Worm (Caenorhabditis elegans): ENCODE data around the gene hpl-2.
A peak's percentile ranks its signal among the peaks of the same experiment; 100 is the strongest.

Gene hpl-2

DNA sequence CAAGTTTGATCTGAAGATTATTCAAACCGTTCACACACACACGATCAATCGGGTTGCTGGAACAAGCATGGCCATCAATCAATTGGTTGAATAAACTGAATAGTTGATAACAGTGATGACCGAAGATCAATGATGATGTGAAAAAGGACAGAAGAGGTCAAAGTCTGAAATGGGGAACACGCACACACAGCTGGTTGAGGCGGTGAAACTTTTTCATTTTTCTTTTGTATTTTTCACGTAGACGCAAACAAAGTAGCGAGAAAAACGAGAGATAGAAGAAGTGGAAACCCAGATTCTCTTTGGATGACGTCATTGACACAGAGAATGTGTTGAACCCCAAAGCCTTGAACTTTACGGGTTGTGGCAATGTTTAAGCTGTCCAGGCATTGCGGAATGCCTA is 37.9 kb downstream of the hpl-2 start (continued):
- TF ChIP-seq ceh-82 (tag; optimal IDR thresholded peaks at IDR 0.05) = peak in 1 of 3 experiments; percentile 26
- no peak for TF ChIP-seq alr-1 (tag; optimal IDR thresholded peaks at IDR 0.05; ENCODE audit: borderline replicate concordance)
- peak; percentile 37 for TF ChIP-seq sup-37 (GFP tag; optimal IDR thresholded peaks at IDR 0.05)
- TF ChIP-seq lin-35 (GFP tag; optimal IDR thresholded peaks at IDR 0.05) = peak in 1 of 2 experiments; percentile 65
- no peak for TF ChIP-seq zag-1 (tag; optimal IDR thresholded peaks at IDR 0.05)
- TF ChIP-seq nhr-85 (tag) = peak; percentile 92
- peak; percentile 67 for TF ChIP-seq nhr-90 (tag; optimal IDR thresholded peaks at IDR 0.05; ENCODE audit: poor library complexity)
- no peak for TF ChIP-seq tlp-1 (tag; optimal IDR thresholded peaks at IDR 0.05)
- no peak for TF ChIP-seq hlh-4 (tag; optimal IDR thresholded peaks at IDR 0.05)
- TF ChIP-seq xbp-1 (tag; optimal IDR thresholded peaks at IDR 0.05) = peak; percentile 0
- no peak for TF ChIP-seq sox-4 (tag; optimal IDR thresholded peaks at IDR 0.05)
- TF ChIP-seq snu-23 (GFP tag; optimal IDR thresholded peaks at IDR 0.05) = peak; percentile 76
- no peak for TF ChIP-seq lin-13 (GFP tag; optimal IDR thresholded peaks at IDR 0.05)
- peak; percentile 35; the same call in 1 of the 2 replicates for TF ChIP-seq grh-1 (GFP tag; IDR thresholded peaks at IDR 0.05)
- TF ChIP-seq tbx-2 (tag; optimal IDR thresholded peaks at IDR 0.05) = peak; percentile 26
- peak; percentile 80 for TF ChIP-seq lin-14 (GFP tag; optimal IDR thresholded peaks at IDR 0.05)

DNA sequence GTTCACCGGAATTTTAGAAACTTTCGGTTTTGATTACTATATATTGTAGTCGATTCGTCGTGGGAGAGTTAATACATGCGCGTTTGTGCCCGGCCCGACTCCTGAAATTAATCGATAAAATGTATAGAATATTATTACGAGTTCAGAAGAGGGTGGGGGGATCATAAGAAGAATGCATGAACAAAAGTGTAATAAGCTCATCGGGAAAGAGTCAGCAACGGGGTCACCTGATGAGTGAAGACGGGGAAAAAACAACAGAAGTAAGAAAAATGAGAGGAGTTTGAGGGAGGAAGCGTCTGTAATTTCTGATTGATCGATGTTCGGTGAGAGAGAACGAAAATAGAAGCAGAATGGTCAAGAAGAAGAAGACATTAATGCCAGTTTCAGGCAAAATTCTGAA is 39.2 kb downstream of the hpl-2 start, which contains the start of gene W09D10.4:
Gene W09D10.4, minus strand, starts transcription at position 101 of the 400 bp plus-strand sequence.
- TF ChIP-seq efl-1 (optimal IDR thresholded peaks at IDR 0.05) (no peak), efl-1 (GFP tag; optimal IDR thresholded peaks at IDR 0.05 in 1 of 2) (peak in 1 of 2 experiments; percentile 22), lin-14 (GFP tag; optimal IDR thresholded peaks at IDR 0.05) (peak; percentile 52), tlp-1 (tag; optimal IDR thresholded peaks at IDR 0.05) (no peak), zag-1 (tag; optimal IDR thresholded peaks at IDR 0.05) (no peak), nhr-71 (tag; optimal IDR thresholded peaks at IDR 0.05) (peak; percentile 31), nhr-76 (tag; optimal IDR thresholded peaks at IDR 0.05) (no peak), aly-2 (tag; optimal IDR thresholded peaks at IDR 0.05) (no peak), sup-37 (GFP tag; optimal IDR thresholded peaks at IDR 0.05) (no peak), ztf-4 (tag; optimal IDR thresholded peaks at IDR 0.05) (no peak)

DNA sequence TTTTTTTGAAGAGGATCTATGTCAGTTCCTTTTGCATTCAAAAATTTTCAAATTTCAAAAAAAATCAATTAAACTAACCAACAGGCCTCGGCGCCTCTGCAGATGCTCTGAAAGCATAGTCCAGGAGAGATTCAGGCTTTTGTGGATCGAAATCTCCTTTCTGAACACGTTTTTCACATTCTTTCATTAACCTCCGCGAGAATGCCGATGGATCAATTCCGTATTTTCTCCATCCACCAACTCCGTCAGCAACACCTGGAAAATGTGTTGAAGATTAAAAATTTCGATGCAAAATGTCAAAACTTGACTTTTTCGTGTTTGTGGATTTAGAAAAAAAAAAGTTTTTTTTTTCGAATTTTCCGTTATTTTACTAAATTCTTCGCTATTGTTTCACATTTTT is 40.8 kb downstream of the hpl-2 start:
- TF ChIP-seq lin-35 (GFP tag; optimal IDR thresholded peaks at IDR 0.05) (no peak), ceh-8 (GFP tag; optimal IDR thresholded peaks at IDR 0.05) (peak; percentile 18)

ce11 chrIII:10711192-10711673 is 44.1 kb downstream of the hpl-2 start, which contains the start of gene W09D10.5:
W09D10.5 (minus strand) TSS chrIII:10711536.
- TF ChIP-seq ceh-90 (tag; optimal IDR thresholded peaks at IDR 0.05) = no peak
- no peak for TF ChIP-seq ztf-4 (tag; optimal IDR thresholded peaks at IDR 0.05)
- TF ChIP-seq zag-1 (tag; optimal IDR thresholded peaks at IDR 0.05) = no peak
- TF ChIP-seq lin-14 (GFP tag; optimal IDR thresholded peaks at IDR 0.05) = peak; percentile 31
- TF ChIP-seq tlp-1 (tag; optimal IDR thresholded peaks at IDR 0.05) = no peak
- no peak for TF ChIP-seq nhr-28 (tag; optimal IDR thresholded peaks at IDR 0.05)
- TF ChIP-seq blmp-1 (tag; optimal IDR thresholded peaks at IDR 0.05) = peak; percentile 94
- TF ChIP-seq irx-1 (tag; optimal IDR thresholded peaks at IDR 0.05) = no peak
- no peak for TF ChIP-seq C34B4.2 (tag; optimal IDR thresholded peaks at IDR 0.05)
- TF ChIP-seq elt-3 (tag; optimal IDR thresholded peaks at IDR 0.05) = no peak
- no peak for TF ChIP-seq ceh-8 (GFP tag; optimal IDR thresholded peaks at IDR 0.05)
- no peak for TF ChIP-seq mef-2 (tag; optimal IDR thresholded peaks at IDR 0.05)
- TF ChIP-seq lin-13 (GFP tag; optimal IDR thresholded peaks at IDR 0.05) = no peak
- no peak for TF ChIP-seq F16B12.6 (tag; optimal IDR thresholded peaks at IDR 0.05)
- peak; percentile 15 for TF ChIP-seq nhr-20 (tag; optimal IDR thresholded peaks at IDR 0.05)
- no peak for TF ChIP-seq swsn-7 (tag; optimal IDR thresholded peaks at IDR 0.05)
- TF ChIP-seq aha-1 (tag; optimal IDR thresholded peaks at IDR 0.05) = no peak
- no peak for TF ChIP-seq zip-4 (GFP tag; optimal IDR thresholded peaks at IDR 0.05)
- TF ChIP-seq snpc-4 (tag; optimal IDR thresholded peaks at IDR 0.05) = no peak
- TF ChIP-seq unc-98 (GFP tag; IDR thresholded peaks at IDR 0.05) = no peak
- no peak for TF ChIP-seq xbp-1 (tag; optimal IDR thresholded peaks at IDR 0.05)
- peak in 1 of 2 experiments; percentile 40 for TF ChIP-seq lsy-2 (tag; optimal IDR thresholded peaks at IDR 0.05)
- no peak for TF ChIP-seq nhr-76 (tag; optimal IDR thresholded peaks at IDR 0.05)
- TF ChIP-seq lin-15B (tag; optimal IDR thresholded peaks at IDR 0.05) = no peak
- TF ChIP-seq mab-9 (GFP tag; IDR thresholded peaks at IDR 0.05) = no peak
- TF ChIP-seq ama-1 (optimal IDR thresholded peaks at IDR 0.05) = peak; percentile 29
- TF ChIP-seq sup-37 (GFP tag; optimal IDR thresholded peaks at IDR 0.05) = no peak
- peak; percentile 27 for TF ChIP-seq pax-3 (tag; optimal IDR thresholded peaks at IDR 0.05)
- TF ChIP-seq efl-1 (optimal IDR thresholded peaks at IDR 0.05) = no peak
- no peak for TF ChIP-seq efl-1 (GFP tag; optimal IDR thresholded peaks at IDR 0.05 in 1 of 2)
- TF ChIP-seq ceh-82 (tag; optimal IDR thresholded peaks at IDR 0.05) = no peak
- TF ChIP-seq ets-5 (GFP tag; IDR thresholded peaks at IDR 0.05) = no peak
- TF ChIP-seq mep-1 (tag; optimal IDR thresholded peaks at IDR 0.05) = peak; percentile 27
- TF ChIP-seq ces-1 (GFP tag; optimal IDR thresholded peaks at IDR 0.05) = no peak
- TF ChIP-seq sox-4 (tag; optimal IDR thresholded peaks at IDR 0.05) = no peak
- TF ChIP-seq skn-1 (tag; optimal IDR thresholded peaks at IDR 0.05) = no peak

All from whole organism, L1 larva.